Fruit fly (Drosophila melanogaster): ENCODE measurements around the gene Sh3beta.
A peak's percentile ranks its signal among the peaks of the same experiment; 100 is the strongest.

Gene Sh3beta

DNA sequence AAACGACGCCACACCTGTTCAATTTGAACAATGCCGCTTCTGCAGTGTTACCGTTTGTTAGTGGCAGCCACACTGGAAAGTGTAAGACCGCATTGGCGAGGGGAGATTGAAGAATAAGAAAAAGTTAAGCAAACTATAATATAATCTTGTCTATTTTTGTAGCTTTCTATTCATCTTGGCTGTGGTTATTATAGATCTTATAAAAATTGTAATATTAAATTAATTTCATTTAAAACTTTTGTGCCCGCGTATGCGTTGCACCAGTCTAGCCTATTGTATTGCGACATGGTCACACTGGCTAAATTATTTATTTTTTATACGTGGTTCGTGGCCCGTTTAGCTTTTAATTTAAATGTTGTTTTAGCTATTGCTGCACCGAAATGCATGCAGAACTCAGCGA, 45.7 kb downstream of the Sh3beta start, which contains the start of the genes RhoGEF4 and Rint1 (continued):
- TF ChIP-seq CG1602 (GFP tag; optimal IDR thresholded peaks at IDR 0.05) = peak; percentile 73
- peak; percentile 61 for TF ChIP-seq CHES-1-like (GFP tag; optimal IDR thresholded peaks at IDR 0.05)
- TF ChIP-seq bbx (GFP tag; IDR thresholded peaks at IDR 0.05; ENCODE audit: partially characterized antibody) = no peak
- TF ChIP-seq Lpt (GFP tag; optimal IDR thresholded peaks at IDR 0.05) = no peak
- TF ChIP-seq Ada2b (GFP tag; IDR thresholded peaks at IDR 0.05) = peak; percentile 70
- peak; percentile 41 for TF ChIP-seq Fer3 (tag; optimal IDR thresholded peaks at IDR 0.05)
- no peak for TF ChIP-seq CG1603 (tag; optimal IDR thresholded peaks at IDR 0.05)
- TF ChIP-seq CG6272 (GFP tag; IDR thresholded peaks at IDR 0.05) = peak; percentile 73
- peak; percentile 60 for TF ChIP-seq CG10654 (GFP tag; optimal IDR thresholded peaks at IDR 0.05)
- peak; percentile 32; the same call in 1 of the 2 replicates for TF ChIP-seq Dref (GFP tag; IDR thresholded peaks at IDR 0.05)
- peak; percentile 10 for TF ChIP-seq B-H2 (GFP tag; optimal IDR thresholded peaks at IDR 0.05)
- TF ChIP-seq chn (GFP tag; optimal IDR thresholded peaks at IDR 0.05) = peak; percentile 48
- peak; percentile 37 for TF ChIP-seq Atf3 (GFP tag; optimal IDR thresholded peaks at IDR 0.05)
- peak in 1 of 2 experiments; percentile 72 for TF ChIP-seq bsh (GFP tag; optimal IDR thresholded peaks at IDR 0.05)
- TF ChIP-seq CG9215 (GFP tag; IDR thresholded peaks at IDR 0.05) = peak; percentile 71
- TF ChIP-seq Hey (tag; optimal IDR thresholded peaks at IDR 0.05) = no peak
- no peak for TF ChIP-seq disco-r (GFP tag; optimal IDR thresholded peaks at IDR 0.05)
- peak; percentile 36; the same call in 2 of the 3 replicates for TF ChIP-seq B-H1 (GFP tag; IDR thresholded peaks at IDR 0.05)
- TF ChIP-seq Oaz (GFP tag; IDR thresholded peaks at IDR 0.05) = no peak
- peak; percentile 100 for TF ChIP-seq hkb (optimal IDR thresholded peaks at IDR 0.05)
- TF ChIP-seq hkb (GFP tag; IDR thresholded peaks at IDR 0.05) = peak; percentile 58
- TF ChIP-seq CG1792 (GFP tag; optimal IDR thresholded peaks at IDR 0.05) = no peak
- peak; percentile 65; the same call in 1 of the 2 replicates for TF ChIP-seq danr (GFP tag; IDR thresholded peaks at IDR 0.05)
- TF ChIP-seq Bdp1 (GFP tag; optimal IDR thresholded peaks at IDR 0.05) = peak; percentile 37
- no peak for TF ChIP-seq CG3726 (GFP tag; IDR thresholded peaks at IDR 0.05)
- no peak for TF ChIP-seq Hmx (GFP tag; optimal IDR thresholded peaks at IDR 0.05)
- no peak for TF ChIP-seq p53 (GFP tag; optimal IDR thresholded peaks at IDR 0.05)
- TF ChIP-seq gem (tag; optimal IDR thresholded peaks at IDR 0.05) = peak; percentile 86
- no peak for TF ChIP-seq CG10565 (GFP tag; optimal IDR thresholded peaks at IDR 0.05)
- TF ChIP-seq CG1647 (GFP tag; optimal IDR thresholded peaks at IDR 0.05) = peak; percentile 37
- no peak for TF ChIP-seq kni (GFP tag; optimal IDR thresholded peaks at IDR 0.05)
- TF ChIP-seq CG6791 (GFP tag; IDR thresholded peaks at IDR 0.05; ENCODE audit: partially characterized antibody) = no peak
- TF ChIP-seq Tbp (GFP tag; optimal IDR thresholded peaks at IDR 0.05) = no peak
- TF ChIP-seq ranshi (GFP tag; IDR thresholded peaks at IDR 0.05) = peak; percentile 79; the same call in 1 of the 2 replicates
- peak; percentile 78 for TF ChIP-seq CG17186 (GFP tag; optimal IDR thresholded peaks at IDR 0.05)
- TF ChIP-seq CG18476 (GFP tag; optimal IDR thresholded peaks at IDR 0.05) = peak; percentile 100
- no peak for TF ChIP-seq CG15073 (GFP tag; optimal IDR thresholded peaks at IDR 0.05)
- TF ChIP-seq CG13123 (GFP tag; optimal IDR thresholded peaks at IDR 0.05) = peak; percentile 52
- no peak for TF ChIP-seq sima (GFP tag; optimal IDR thresholded peaks at IDR 0.05)
- TF ChIP-seq da (GFP tag; optimal IDR thresholded peaks at IDR 0.05) = peak; percentile 20
- TF ChIP-seq nerfin-1 (tag; optimal IDR thresholded peaks at IDR 0.05) = peak; percentile 28
- TF ChIP-seq CG9437 (GFP tag; optimal IDR thresholded peaks at IDR 0.05) = peak; percentile 27
- TF ChIP-seq trem (tag; optimal IDR thresholded peaks at IDR 0.05) = peak; percentile 82
- TF ChIP-seq eyg (GFP tag; optimal IDR thresholded peaks at IDR 0.05) = no peak
- TF ChIP-seq sob (GFP tag; IDR thresholded peaks at IDR 0.05) = peak; percentile 78
- no peak for TF ChIP-seq gcm2 (GFP tag; optimal IDR thresholded peaks at IDR 0.05)
- no peak for TF ChIP-seq CG11723 (GFP tag; optimal IDR thresholded peaks at IDR 0.05)
- TF ChIP-seq ac (GFP tag; optimal IDR thresholded peaks at IDR 0.05) = no peak
- TF ChIP-seq crp (GFP tag; optimal IDR thresholded peaks at IDR 0.05) = peak in 1 of 2 experiments; percentile 52
- TF ChIP-seq GATAe (GFP tag; conservative IDR thresholded peaks at IDR 0.05) = no peak
- no peak for TF ChIP-seq inv (GFP tag; IDR thresholded peaks at IDR 0.05; ENCODE audit: partially characterized antibody)
- TF ChIP-seq Sin3A (optimal IDR thresholded peaks at IDR 0.05) = peak; percentile 87
